Worm (Caenorhabditis elegans) whole organism, L4 larva: ENCODE data around the gene hpo-6.

Experiments used
- D1046.2 ChIP-seq: fragments of 200-800 bp; sonication (Bioruptor generic); IDR thresholded peaks from 2 replicates; pipeline ENCODE4 v1.3.6; 2022; ENCODE audit warnings: missing genetic modification characterization, missing compliant biosample characterization
- F10B5.3 ChIP-seq: sonication (generic microtip); optimal IDR thresholded peaks from 2 replicates; lab custom pipeline; 2016; ENCODE audit warnings: mild to moderate bottlenecking, missing genetic modification characterization, missing compliant biosample characterization
- F37D6.2 ChIP-seq: sonication (generic microtip); optimal IDR thresholded peaks from 2 replicates; lab custom pipeline; 2016; ENCODE audit warnings: mild to moderate bottlenecking, missing genetic modification characterization, missing compliant biosample characterization
- F44E2.7 ChIP-seq: fragments of 200-800 bp; sonication (Bioruptor generic); IDR thresholded peaks from 2 replicates; pipeline ENCODE4 v2.1.2; 2022; ENCODE audit warnings: missing genetic modification characterization, missing compliant biosample characterization
- T20F7.1 ChIP-seq: fragments of 200-800 bp; sonication (Bioruptor generic); optimal IDR thresholded peaks from 2 replicates; lab custom pipeline; 2018; ENCODE audit warnings: mild to moderate bottlenecking, missing genetic modification characterization, missing compliant biosample characterization
- Y5F2A.4 ChIP-seq: fragments of 200-800 bp; sonication (Bioruptor generic); optimal IDR thresholded peaks from 2 replicates; lab custom pipeline; 2018; ENCODE audit warnings: mild to moderate bottlenecking, missing genetic modification characterization, missing compliant biosample characterization
- Y75B8A.6 ChIP-seq: fragments of 200-800 bp; sonication (Bioruptor generic); IDR thresholded peaks from 2 replicates; pipeline ENCODE4 v1.3.6; 2022; ENCODE audit warnings: missing genetic modification reagents, missing genetic modification characterization, missing compliant biosample characterization
- ZK337.2 ChIP-seq: fragments of 200-800 bp; sonication (Bioruptor generic); IDR thresholded peaks from 2 replicates; pipeline ENCODE4 v1.3.6; 2022; ENCODE audit warnings: missing genetic modification reagents, missing genetic modification characterization, missing compliant biosample characterization
- ZK546.5 ChIP-seq, 2 experiments: sonication (generic microtip); optimal IDR thresholded peaks; 2 replicates each; lab custom pipeline; 2017; ENCODE audit warnings: missing biosample characterization in 2 of 2, missing genetic modification characterization in 2 of 2
- aha-1 ChIP-seq: fragments of 150-350 bp; peaks from one replicate; lab custom pipeline; 2014; ENCODE audit warnings: missing biosample characterization, missing genetic modification characterization
- aly-2 ChIP-seq: sonication (generic microtip); optimal IDR thresholded peaks from 2 replicates; lab custom pipeline; 2018; ENCODE audit warnings: missing biosample characterization, missing genetic modification characterization
- ceh-20 ChIP-seq: fragments of 200-800 bp; sonication (Bioruptor generic); IDR thresholded peaks from 2 replicates; pipeline ENCODE4 v1.3.6; 2022; ENCODE audit warnings: missing genetic modification reagents, missing genetic modification characterization, missing compliant biosample characterization
- ceh-32 ChIP-seq: sonication (generic microtip); optimal IDR thresholded peaks from 2 replicates; lab custom pipeline; 2016; ENCODE audit warnings: mild to moderate bottlenecking, missing genetic modification characterization, missing compliant biosample characterization; ENCODE audit not compliant: poor library complexity
- cey-2 ChIP-seq: sonication (generic microtip); optimal IDR thresholded peaks from 3 replicates; lab custom pipeline; 2017; ENCODE audit warnings: missing genetic modification characterization, mild to moderate bottlenecking, missing compliant biosample characterization, antibody characterized with exemption, borderline replicate concordance; ENCODE audit not compliant: insufficient read depth
- daf-12 ChIP-seq: fragments of 150-350 bp; optimal IDR thresholded peaks from 2 replicates; lab custom pipeline; 2014; ENCODE audit warnings: missing biosample characterization, missing genetic modification reagents, missing genetic modification characterization
- daf-19 ChIP-seq: fragments of 200-800 bp; sonication (Bioruptor generic); conservative IDR thresholded peaks from 2 replicates; pipeline ENCODE4 v1.3.6; 2022; ENCODE audit warnings: missing genetic modification characterization, missing compliant biosample characterization
- dmd-8 ChIP-seq: fragments of 200-800 bp; sonication (Bioruptor generic); IDR thresholded peaks from 2 replicates; pipeline ENCODE4 v1.3.6; 2022; ENCODE audit warnings: missing genetic modification characterization, missing compliant biosample characterization
- dmd-9 ChIP-seq: fragments of 200-800 bp; sonication (Bioruptor generic); IDR thresholded peaks from 2 replicates; pipeline ENCODE4 v1.3.6; 2022; ENCODE audit warnings: missing genetic modification reagents, missing genetic modification characterization, missing compliant biosample characterization
- dve-1 ChIP-seq: sonication (generic microtip); optimal IDR thresholded peaks from 2 replicates; lab custom pipeline; 2017; ENCODE audit warnings: antibody characterized with exemption, mild to moderate bottlenecking, missing genetic modification characterization, missing compliant biosample characterization; ENCODE audit not compliant: insufficient read depth
- fkh-10 ChIP-seq: fragments of 150-350 bp; optimal IDR thresholded peaks from 2 replicates; lab custom pipeline; 2014; ENCODE audit warnings: missing biosample characterization, missing genetic modification reagents, missing genetic modification characterization
- hif-1 ChIP-seq, 2 experiments: sonication (generic microtip); optimal IDR thresholded peaks; 2 replicates each; lab custom pipeline; 2016 to 2017; ENCODE audit warnings: missing compliant biosample characterization in 2 of 2, missing genetic modification characterization in 2 of 2, missing genetic modification reagents in 2 of 2, missing genotype in 2 of 2, mild to moderate bottlenecking in 1 of 2
- hlh-30 ChIP-seq: sonication (generic microtip); optimal IDR thresholded peaks from 2 replicates; lab custom pipeline; 2017; ENCODE audit warnings: antibody characterized with exemption, mild to moderate bottlenecking, missing genetic modification characterization, missing compliant biosample characterization; ENCODE audit not compliant: insufficient read depth
- jun-1 ChIP-seq: fragments of 150-350 bp; optimal IDR thresholded peaks from 2 replicates; lab custom pipeline; 2014; ENCODE audit warnings: missing biosample characterization, missing genetic modification reagents, missing genetic modification characterization
- lin-1 ChIP-seq: fragments of 200-800 bp; sonication (Bioruptor generic); IDR thresholded peaks from 2 replicates; pipeline ENCODE4 v1.3.6; 2022; ENCODE audit warnings: missing genetic modification reagents, missing genetic modification characterization, missing compliant biosample characterization
- lin-13 ChIP-seq: fragments of 150-350 bp; optimal IDR thresholded peaks from 2 replicates; lab custom pipeline; 2014; ENCODE audit warnings: missing biosample characterization, missing genetic modification reagents, missing genetic modification characterization
- lin-39 ChIP-seq: fragments of 150-350 bp; optimal IDR thresholded peaks from 2 replicates; lab custom pipeline; 2014; ENCODE audit warnings: missing biosample characterization, missing genetic modification reagents, missing genetic modification characterization
- lir-3 ChIP-seq: sonication (generic microtip); optimal IDR thresholded peaks from 2 replicates; lab custom pipeline; 2016; ENCODE audit warnings: mild to moderate bottlenecking, missing genetic modification characterization, missing compliant biosample characterization
- lsy-2 ChIP-seq, 2 experiments: fragments of 150-350 bp in 1 of 2; sonication (generic microtip) in 1 of 2; optimal IDR thresholded peaks; 2 replicates each; lab custom pipeline; 2014 to 2017; ENCODE audit warnings: missing biosample characterization in 2 of 2, missing genetic modification characterization in 2 of 2
- mdl-1 ChIP-seq, 2 experiments: fragments of 150-350 bp in 1 of 2; sonication (generic microtip) in 1 of 2; optimal IDR thresholded peaks; 2 replicates each; lab custom pipeline; 2014 to 2017; ENCODE audit warnings: missing biosample characterization in 2 of 2, missing genetic modification characterization in 2 of 2
- mdt-29 ChIP-seq: fragments of 200-800 bp; sonication (Bioruptor generic); IDR thresholded peaks from 2 replicates; pipeline ENCODE4 v1.3.6; 2022; ENCODE audit warnings: missing genetic modification reagents, missing genetic modification characterization, missing compliant biosample characterization
- nhr-111 ChIP-seq: fragments of 200-800 bp; sonication (Bioruptor generic); optimal IDR thresholded peaks from 2 replicates; lab custom pipeline; 2018; ENCODE audit warnings: mild to moderate bottlenecking, missing genetic modification characterization, missing compliant biosample characterization
- nhr-41 ChIP-seq: fragments of 200-800 bp; sonication (Bioruptor generic); IDR thresholded peaks from 2 replicates; pipeline ENCODE4 v1.3.6; 2022; ENCODE audit warnings: missing genetic modification reagents, missing genetic modification characterization, missing compliant biosample characterization
- nhr-48 ChIP-seq: sonication (generic microtip); optimal IDR thresholded peaks from 2 replicates; lab custom pipeline; 2016; ENCODE audit warnings: mild to moderate bottlenecking, missing genetic modification characterization, missing compliant biosample characterization
- nhr-6 ChIP-seq: fragments of 150-350 bp; optimal IDR thresholded peaks from 2 replicates; lab custom pipeline; 2014; ENCODE audit warnings: missing biosample characterization, missing genetic modification characterization
- nhr-76 ChIP-seq: fragments of 150-350 bp; optimal IDR thresholded peaks from 2 replicates; lab custom pipeline; 2014; ENCODE audit warnings: missing biosample characterization, missing genetic modification characterization
- nhr-77 ChIP-seq: fragments of 150-350 bp; optimal IDR thresholded peaks from 2 replicates; lab custom pipeline; 2014; ENCODE audit warnings: missing biosample characterization, missing genetic modification characterization
- pha-4 ChIP-seq, 2 experiments: fragments of 150-350 bp in 1 of 2; fragments of 200-800 bp in 1 of 2; sonication (Bioruptor generic) in 1 of 2; IDR thresholded peaks in 1 of 2; optimal IDR thresholded peaks in 1 of 2; 2 replicates each; pipeline versions ENCODE4 v1.3.6 to Lab custom; 2014 to 2022; ENCODE audit warnings: missing genetic modification characterization in 2 of 2, missing genetic modification reagents in 2 of 2, missing biosample characterization in 1 of 2, missing compliant biosample characterization in 1 of 2
- php-3 ChIP-seq: fragments of 200-800 bp; sonication (Bioruptor generic); IDR thresholded peaks from 2 replicates; pipeline ENCODE4 v1.3.6; 2022; ENCODE audit warnings: missing genetic modification reagents, missing genetic modification characterization, missing compliant biosample characterization
- pqm-1 ChIP-seq: sonication (generic microtip); optimal IDR thresholded peaks from 2 replicates; lab custom pipeline; 2017; ENCODE audit warnings: missing biosample characterization, missing genetic modification characterization
- saeg-2 ChIP-seq: fragments of 200-800 bp; sonication (Bioruptor generic); IDR thresholded peaks from 2 replicates; pipeline ENCODE4 v1.3.6; 2022; ENCODE audit warnings: missing genetic modification reagents, missing genetic modification characterization, missing compliant biosample characterization
- snpc-1.2 ChIP-seq: fragments of 200-800 bp; sonication (Bioruptor generic); IDR thresholded peaks from 2 replicates; pipeline ENCODE4 v1.3.6; 2022; ENCODE audit warnings: missing genetic modification reagents, missing genetic modification characterization, missing compliant biosample characterization
- tra-1 ChIP-seq: fragments of 200-800 bp; sonication (Bioruptor generic); IDR thresholded peaks from 2 replicates; pipeline ENCODE4 v1.3.6; 2022; ENCODE audit warnings: missing genetic modification reagents, missing genetic modification characterization, missing compliant biosample characterization
- unc-130 ChIP-seq: sonication (generic microtip); optimal IDR thresholded peaks from 2 replicates; lab custom pipeline; 2016; ENCODE audit warnings: missing genetic modification reagents, missing genetic modification characterization, missing compliant biosample characterization
- unc-62 ChIP-seq, 3 experiments: fragments of 150-350 bp in 1 of 3; sonication (generic microtip); optimal IDR thresholded peaks in 2 of 3; peaks in 1 of 3; 1 replicate in 1 of 3; 2 replicates in 2 of 3; lab custom pipeline; 2014 to 2017; ENCODE audit warnings: missing biosample characterization in 3 of 3, missing genetic modification characterization in 3 of 3, missing genetic modification reagents in 3 of 3, missing genotype in 1 of 3
- vab-7 ChIP-seq: fragments of 200-800 bp; sonication (Bioruptor generic); IDR thresholded peaks from 2 replicates; pipeline ENCODE4 v1.3.6; 2022; ENCODE audit warnings: missing genetic modification reagents, missing genetic modification characterization, missing compliant biosample characterization
- zag-1 ChIP-seq: fragments of 150-350 bp; optimal IDR thresholded peaks from 2 replicates; lab custom pipeline; 2014; ENCODE audit warnings: missing biosample characterization, missing genetic modification characterization
- zfp-3 ChIP-seq: fragments of 200-800 bp; sonication (Bioruptor generic); conservative IDR thresholded peaks from 2 replicates; pipeline ENCODE4 v1.3.6; 2022; ENCODE audit warnings: missing genetic modification reagents, missing genetic modification characterization, missing compliant biosample characterization
- zip-11 ChIP-seq: fragments of 200-800 bp; sonication (Bioruptor generic); IDR thresholded peaks from 2 replicates; pipeline ENCODE4 v1.3.6; 2022; ENCODE audit warnings: missing genetic modification characterization, missing compliant biosample characterization
- zip-2 ChIP-seq: fragments of 150-350 bp; optimal IDR thresholded peaks from 2 replicates; lab custom pipeline; 2014; ENCODE audit warnings: missing biosample characterization, missing genetic modification characterization

hpo-6 gene

ce11 chrIV:1595802-1596201 lies 33.8 kb downstream of the hpo-6 start, which contains the start of gene npp-8 (continued):
- TF ChIP-seq hif-1 (tag; optimal IDR thresholded peaks at IDR 0.05; lab: Kevin White, UChicago) (peak in 1 of 2 experiments; percentile 85), zip-2 (tag; lab: Kevin White, UChicago) (no peak), cey-2 (no peak), T20F7.1 (no peak), F10B5.3 (tag; lab: Kevin White, UChicago) (peak; percentile 33), fkh-10 (GFP tag; lab: Kevin White, UChicago) (peak; percentile 71), lsy-2 (tag; optimal IDR thresholded peaks at IDR 0.05; lab: Kevin White, UChicago) (peak in 1 of 2 experiments; percentile 88), dmd-9 (GFP tag; lab: Robert Waterston, UW) (peak; percentile 70; the same call in 1 of the 2 replicates), snpc-1.2 (peak; percentile 57; the same call in 1 of the 2 replicates), nhr-6 (tag; lab: Kevin White, UChicago) (peak; percentile 56), lir-3 (no peak), lin-1 (GFP tag; lab: Robert Waterston, UW) (peak; percentile 50; the same call in 1 of the 2 replicates), nhr-41 (GFP tag; lab: Robert Waterston, UW) (no peak), pqm-1 (peak; percentile 30), daf-19 (GFP tag; lab: Robert Waterston, UW) (no peak), php-3 (peak; percentile 59), Y5F2A.4 (GFP tag; lab: Kevin White, UChicago) (no peak), vab-7 (GFP tag; lab: Robert Waterston, UW) (peak; percentile 74), nhr-76 (tag; lab: Kevin White, UChicago) (no peak), ZK546.5 (tag; optimal IDR thresholded peaks at IDR 0.05; lab: Kevin White, UChicago) (no peak), lin-13 (GFP tag; lab: Kevin White, UChicago) (peak; percentile 91), jun-1 (tag; lab: Kevin White, UChicago) (no peak), tra-1 (GFP tag; lab: Robert Waterston, UW) (peak; percentile 60; the same call in 1 of the 2 replicates), F37D6.2 (peak; percentile 59), zag-1 (tag; lab: Kevin White, UChicago) (no peak), Y75B8A.6 (GFP tag; lab: Robert Waterston, UW) (no peak), nhr-111 (GFP tag; lab: Kevin White, UChicago) (no peak), D1046.2 (GFP tag; lab: Robert Waterston, UW) (peak; percentile 90), nhr-48 (tag; lab: Kevin White, UChicago) (peak; percentile 59), ceh-20 (GFP tag; lab: Robert Waterston, UW) (peak; percentile 82), mdl-1 (tag; optimal IDR thresholded peaks at IDR 0.05; lab: Kevin White, UChicago) (peak in 1 of 2 experiments; percentile 33), aha-1 (tag; lab: Kevin White, UChicago) (peak; percentile 56), dve-1 (peak; percentile 91), dmd-8 (GFP tag; lab: Robert Waterston, UW) (no peak), unc-130 (GFP tag; lab: Kevin White, UChicago) (peak; percentile 93), lin-39 (tag; lab: Kevin White, UChicago) (no peak), saeg-2 (GFP tag; lab: Robert Waterston, UW) (0 out of 2 replicates have a peak, but pooled peaks have one; percentile 67), ceh-32 (tag; lab: Kevin White, UChicago) (no peak), mdt-29 (GFP tag; lab: Robert Waterston, UW) (peak; percentile 27; the same call in 1 of the 2 replicates), F44E2.7 (GFP tag; lab: Robert Waterston, UW) (no peak), ZK337.2 (GFP tag; lab: Robert Waterston, UW) (0 out of 2 replicates have a peak, but pooled peaks have one; percentile 32), zip-11 (GFP tag; lab: Robert Waterston, UW) (no peak), nhr-77 (tag; lab: Kevin White, UChicago) (peak; percentile 81), zfp-3 (GFP tag; lab: Robert Waterston, UW) (peak; percentile 68; the same call in 1 of the 2 replicates), hlh-30 (tag; lab: Kevin White, UChicago) (peak; percentile 90), daf-12 (tag; lab: Kevin White, UChicago) (no peak), aly-2 (tag; lab: Kevin White, UChicago) (no peak), unc-62 (GFP tag; optimal IDR thresholded peaks at IDR 0.05 in 1 of 2; lab: Kevin White, UChicago) (peak in 1 of 2 experiments; percentile 98), unc-62 (tag; optimal IDR thresholded peaks at IDR 0.05; lab: Kevin White, UChicago) (no peak), pha-4 (GFP tag; IDR thresholded peaks at IDR 0.05; lab: Robert Waterston, UW) (peak; percentile 86), pha-4 (tag; optimal IDR thresholded peaks at IDR 0.05; lab: Kevin White, UChicago) (no peak)
